Fruit fly (Drosophila melanogaster): Measurements from ENCODE around the gene CG12483.

The CG12483 gene

DNA sequence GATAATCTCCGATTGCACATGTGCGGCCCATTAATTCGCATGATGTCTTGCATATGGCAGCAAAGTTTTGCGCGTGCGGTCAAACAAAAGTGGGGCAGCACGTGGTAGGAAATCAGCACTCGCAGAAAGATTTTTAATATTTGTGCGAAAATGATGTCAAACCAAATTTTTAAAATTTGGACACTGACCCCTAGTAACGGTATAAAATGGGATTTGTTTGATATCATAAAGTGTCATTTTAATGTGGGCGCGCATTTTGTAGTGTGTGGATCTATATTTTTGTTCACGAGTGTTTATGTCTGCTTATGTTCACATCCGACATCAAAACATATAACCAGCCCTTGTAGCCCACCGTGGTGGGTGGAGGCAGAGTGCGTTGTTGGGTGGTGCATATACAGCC lies 4.1 kb downstream of the CG12483 start (continued):
- TF ChIP-seq scrt (GFP tag; optimal IDR thresholded peaks at IDR 0.05) (no peak), Gsc (GFP tag; IDR thresholded peaks at IDR 0.05) (no peak), shn (GFP tag; optimal IDR thresholded peaks at IDR 0.05) (no peak), p53 (GFP tag; optimal IDR thresholded peaks at IDR 0.05) (no peak), CG4282 (GFP tag; optimal IDR thresholded peaks at IDR 0.05) (no peak), CG11723 (GFP tag; optimal IDR thresholded peaks at IDR 0.05) (no peak), CG14667 (GFP tag; IDR thresholded peaks at IDR 0.05) (no peak), Aef1 (GFP tag; IDR thresholded peaks at IDR 0.05) (0 out of 3 replicates have a peak, but pooled peaks have one; percentile 32), fd64A (GFP tag; optimal IDR thresholded peaks at IDR 0.05) (no peak), unc-4 (GFP tag; IDR thresholded peaks at IDR 0.05; ENCODE audit: partially characterized antibody) (no peak), Hey (tag; optimal IDR thresholded peaks at IDR 0.05) (no peak), Hand (GFP tag; optimal IDR thresholded peaks at IDR 0.05) (no peak), bowl (GFP tag; IDR thresholded peaks at IDR 0.05) (no peak), Sox102F (GFP tag; optimal IDR thresholded peaks at IDR 0.05) (peak; percentile 57), CG7987 (GFP tag; optimal IDR thresholded peaks at IDR 0.05) (no peak), CG1647 (GFP tag; optimal IDR thresholded peaks at IDR 0.05) (no peak), Stat92E (GFP tag; optimal IDR thresholded peaks at IDR 0.05) (no peak), zen2 (GFP tag; IDR thresholded peaks at IDR 0.05; ENCODE audit: partially characterized antibody) (no peak), Med (GFP tag) (peak; percentile 77), odd (GFP tag; optimal IDR thresholded peaks at IDR 0.05) (no peak), Sin3A (optimal IDR thresholded peaks at IDR 0.05) (no peak), sd (tag; optimal IDR thresholded peaks at IDR 0.05) (no peak), CG2875 (GFP tag; optimal IDR thresholded peaks at IDR 0.05) (no peak), Neu2 (GFP tag; optimal IDR thresholded peaks at IDR 0.05; ENCODE audit: borderline replicate concordance) (no peak), CG8924 (tag; optimal IDR thresholded peaks at IDR 0.05) (no peak), CG15479 (GFP tag; optimal IDR thresholded peaks at IDR 0.05) (no peak), CG7372 (GFP tag; IDR thresholded peaks at IDR 0.05) (no peak), Chrac-16 (GFP tag; optimal IDR thresholded peaks at IDR 0.05) (no peak), Max (GFP tag; optimal IDR thresholded peaks at IDR 0.05) (no peak), CG17829 (tag; optimal IDR thresholded peaks at IDR 0.05) (peak; percentile 17), H15 (GFP tag; IDR thresholded peaks at IDR 0.05) (peak; percentile 25; the same call in 1 of the 3 replicates), stwl (tag; optimal IDR thresholded peaks at IDR 0.05) (no peak), CG31441 (GFP tag; IDR thresholded peaks at IDR 0.05) (0 out of 2 replicates have a peak, but pooled peaks have one; percentile 32), ac (GFP tag; optimal IDR thresholded peaks at IDR 0.05) (no peak), CG32767 (GFP tag; IDR thresholded peaks at IDR 0.05) (no peak), MBD-R2 (GFP tag; IDR thresholded peaks at IDR 0.05) (no peak; the same call in 1 of the 2 replicates), zen (tag; optimal IDR thresholded peaks at IDR 0.05) (no peak), CG10565 (GFP tag; optimal IDR thresholded peaks at IDR 0.05) (no peak), CG31365 (tag; optimal IDR thresholded peaks at IDR 0.05) (no peak), Myb (GFP tag; optimal IDR thresholded peaks at IDR 0.05) (no peak), Bdp1 (GFP tag; optimal IDR thresholded peaks at IDR 0.05) (peak; percentile 35), Lpt (GFP tag; optimal IDR thresholded peaks at IDR 0.05) (no peak), CG2889 (GFP tag; IDR thresholded peaks at IDR 0.05) (0 out of 3 replicates have a peak, but pooled peaks have one; percentile 35), CG3407 (GFP tag; optimal IDR thresholded peaks at IDR 0.05) (no peak), CG34224 (GFP tag; IDR thresholded peaks at IDR 0.05; ENCODE audit: partially characterized antibody) (no peak), Trl (optimal IDR thresholded peaks at IDR 0.05) (no peak), Trl (GFP tag; optimal IDR thresholded peaks at IDR 0.05) (peak; percentile 35), Hsf (GFP tag; optimal IDR thresholded peaks at IDR 0.05) (peak; percentile 29), CoRest (tag; optimal IDR thresholded peaks at IDR 0.05) (peak; percentile 20), Antp (GFP tag; optimal IDR thresholded peaks at IDR 0.05) (peak; percentile 24), CG8089 (GFP tag; optimal IDR thresholded peaks at IDR 0.05) (no peak), CG32772 (GFP tag; IDR thresholded peaks at IDR 0.05) (no peak; the same call in 1 of the 2 replicates)

Measured in whole organism, embryonic.